Worm (Caenorhabditis elegans): ENCODE measurements around the gene F52E1.2.
A peak's percentile ranks its signal among the peaks of the same experiment; 100 is the strongest.

Gene F52E1.2

DNA sequence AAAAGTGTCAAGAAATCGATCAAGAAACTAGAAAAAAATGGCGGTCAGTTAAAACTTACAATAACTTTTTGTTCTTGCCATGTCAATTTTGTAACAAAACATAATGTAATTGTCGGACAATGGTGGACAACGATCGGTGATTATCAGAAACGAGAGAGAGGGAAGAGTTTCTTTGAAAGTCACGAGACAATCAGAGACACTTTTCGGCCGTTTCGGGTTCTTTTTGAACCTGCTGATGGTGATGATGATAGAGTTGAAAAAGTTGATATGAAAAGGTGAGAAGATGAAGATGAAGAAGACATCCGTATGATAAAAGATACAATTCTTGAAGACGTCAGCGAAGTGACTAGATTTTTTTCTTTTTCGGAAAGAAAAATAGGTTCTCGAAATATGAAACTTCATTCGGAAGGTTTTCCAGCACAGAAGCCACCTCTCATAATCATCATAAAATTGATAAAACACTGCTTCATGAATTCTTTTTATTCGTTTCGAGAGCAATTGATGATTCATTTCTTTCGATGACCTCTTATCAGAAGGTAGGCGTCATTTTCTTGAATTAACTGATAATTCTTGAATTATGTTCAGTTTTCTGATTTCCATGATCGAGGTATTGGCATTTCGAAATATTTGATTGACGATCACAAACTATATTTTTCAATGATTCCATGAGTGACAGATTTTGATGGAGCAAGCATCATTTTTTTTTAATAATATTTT is 16.5 kb downstream of the F52E1.2 start:
- no peak for TF ChIP-seq klf-2 (GFP tag; conservative IDR thresholded peaks at IDR 0.05)
- no peak for TF ChIP-seq cog-1 (tag; optimal IDR thresholded peaks at IDR 0.05)
- no peak for TF ChIP-seq flt-1 (GFP tag; IDR thresholded peaks at IDR 0.05)
- no peak for TF ChIP-seq ref-1 (GFP tag; conservative IDR thresholded peaks at IDR 0.05)
- TF ChIP-seq ztf-29 (GFP tag; IDR thresholded peaks at IDR 0.05) = no peak

DNA sequence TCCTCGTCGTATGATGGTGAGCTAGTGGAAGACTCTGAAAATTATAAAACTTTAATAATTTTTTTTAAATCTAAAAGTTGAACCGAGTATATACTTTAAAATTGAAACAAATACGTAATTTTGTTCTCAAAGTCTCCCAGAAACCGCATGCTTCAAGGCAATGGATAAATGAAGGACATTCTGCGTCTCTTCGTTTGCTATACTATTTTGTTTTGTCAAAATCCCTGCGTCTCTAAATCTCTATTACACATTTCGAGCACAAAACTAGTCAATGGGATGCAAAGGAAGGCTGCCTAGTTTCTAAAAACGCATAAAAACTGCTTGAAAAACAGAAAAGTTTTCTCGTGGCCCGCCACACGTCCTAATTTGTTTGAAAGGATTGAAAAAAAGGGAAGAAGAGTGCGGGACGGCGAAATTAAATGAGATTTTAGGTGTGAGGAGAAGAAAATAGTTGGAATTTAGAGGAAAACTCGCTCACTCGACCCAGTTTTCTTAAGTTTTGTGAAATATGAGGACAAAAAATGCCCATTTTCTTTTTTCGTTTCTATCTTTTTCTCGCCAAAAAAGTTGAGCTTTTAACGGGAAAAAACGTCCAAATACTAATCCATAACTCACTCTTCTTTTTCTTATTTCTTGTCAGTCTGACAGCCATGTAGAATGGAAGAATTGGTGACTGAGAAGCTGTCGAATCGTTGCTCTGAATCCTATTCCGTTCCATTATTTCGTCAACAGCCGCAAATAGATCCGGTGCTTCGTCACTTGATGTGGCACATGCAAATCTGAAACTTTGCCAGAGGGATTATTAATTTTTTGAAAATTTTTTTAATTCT is 18.4 kb downstream of the F52E1.2 start:
- TF ChIP-seq flt-1 (GFP tag; IDR thresholded peaks at IDR 0.05) = no peak
- no peak for TF ChIP-seq ztf-23 (GFP tag; IDR thresholded peaks at IDR 0.05)
- no peak for TF ChIP-seq tab-1 (GFP tag; IDR thresholded peaks at IDR 0.05)
- no peak for TF ChIP-seq cog-1 (tag; optimal IDR thresholded peaks at IDR 0.05)
- no peak for TF ChIP-seq ztf-29 (GFP tag; IDR thresholded peaks at IDR 0.05)
- no peak for TF ChIP-seq med-1 (GFP tag; optimal IDR thresholded peaks at IDR 0.05; ENCODE audit: insufficient read depth)
- no peak for TF ChIP-seq ref-1 (GFP tag; conservative IDR thresholded peaks at IDR 0.05)
- TF ChIP-seq T22C8.4 (GFP tag; IDR thresholded peaks at IDR 0.05) = no peak
- no peak for TF ChIP-seq klf-2 (GFP tag; conservative IDR thresholded peaks at IDR 0.05)

DNA sequence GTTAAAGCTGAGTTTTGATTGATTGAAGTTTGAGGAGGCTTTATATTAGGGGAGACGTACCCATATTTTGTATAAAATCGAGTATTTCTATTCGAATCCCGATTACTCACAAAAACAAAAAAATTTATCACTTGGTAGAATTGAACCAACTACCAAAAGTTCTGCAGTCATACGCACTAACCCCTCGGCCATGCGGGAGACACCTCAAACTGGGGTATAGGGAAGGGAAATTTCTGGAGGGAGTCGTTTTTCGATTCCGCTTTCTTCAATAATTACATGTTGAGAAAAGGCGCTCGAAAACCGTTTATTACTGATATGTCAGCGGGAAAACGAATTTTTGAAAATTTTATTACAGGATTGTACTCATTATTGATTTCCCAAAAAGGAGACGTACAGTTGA is 20.9 kb downstream of the F52E1.2 start:
- TF ChIP-seq tab-1 (GFP tag; IDR thresholded peaks at IDR 0.05) (peak; percentile 83; the same call in 1 of the 2 replicates), T22C8.4 (GFP tag; IDR thresholded peaks at IDR 0.05) (peak; percentile 72), ztf-23 (GFP tag; IDR thresholded peaks at IDR 0.05) (peak; percentile 70; the same call in 1 of the 2 replicates), ztf-29 (GFP tag; IDR thresholded peaks at IDR 0.05) (0 out of 2 replicates have a peak, but pooled peaks have one; percentile 35), flt-1 (GFP tag; IDR thresholded peaks at IDR 0.05) (peak; percentile 82), ref-1 (GFP tag; conservative IDR thresholded peaks at IDR 0.05) (peak; percentile 71)

DNA sequence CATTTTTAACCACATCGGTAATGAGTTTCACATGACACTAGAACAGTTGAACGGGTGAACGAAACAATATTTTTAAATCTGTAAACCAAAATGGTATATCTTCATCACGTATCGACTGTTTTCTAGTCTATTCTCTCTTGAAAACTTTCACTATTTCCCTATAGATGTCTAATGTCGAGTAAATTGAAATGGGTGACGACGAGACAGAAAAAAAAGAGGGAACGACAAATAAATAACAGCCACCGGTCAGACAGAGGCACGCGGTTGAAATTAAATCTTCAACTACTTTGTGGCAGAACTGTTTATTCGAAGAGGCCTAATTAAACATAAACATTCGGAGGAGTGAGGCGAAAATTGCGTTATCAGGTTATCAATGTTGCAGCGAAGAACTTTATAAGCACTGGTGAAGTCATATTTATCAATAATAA is 24.0 kb downstream of the F52E1.2 start:
- TF ChIP-seq tab-1 (GFP tag; IDR thresholded peaks at IDR 0.05) = no peak
- no peak for TF ChIP-seq cog-1 (tag; optimal IDR thresholded peaks at IDR 0.05)
- no peak for TF ChIP-seq ztf-29 (GFP tag; IDR thresholded peaks at IDR 0.05)
- TF ChIP-seq T22C8.4 (GFP tag; IDR thresholded peaks at IDR 0.05) = no peak
- TF ChIP-seq ref-1 (GFP tag; conservative IDR thresholded peaks at IDR 0.05) = no peak
- no peak for TF ChIP-seq klf-2 (GFP tag; conservative IDR thresholded peaks at IDR 0.05)
- TF ChIP-seq ztf-23 (GFP tag; IDR thresholded peaks at IDR 0.05) = no peak
- TF ChIP-seq med-1 (GFP tag; optimal IDR thresholded peaks at IDR 0.05; ENCODE audit: insufficient read depth) = no peak
- TF ChIP-seq flt-1 (GFP tag; IDR thresholded peaks at IDR 0.05) = no peak

DNA sequence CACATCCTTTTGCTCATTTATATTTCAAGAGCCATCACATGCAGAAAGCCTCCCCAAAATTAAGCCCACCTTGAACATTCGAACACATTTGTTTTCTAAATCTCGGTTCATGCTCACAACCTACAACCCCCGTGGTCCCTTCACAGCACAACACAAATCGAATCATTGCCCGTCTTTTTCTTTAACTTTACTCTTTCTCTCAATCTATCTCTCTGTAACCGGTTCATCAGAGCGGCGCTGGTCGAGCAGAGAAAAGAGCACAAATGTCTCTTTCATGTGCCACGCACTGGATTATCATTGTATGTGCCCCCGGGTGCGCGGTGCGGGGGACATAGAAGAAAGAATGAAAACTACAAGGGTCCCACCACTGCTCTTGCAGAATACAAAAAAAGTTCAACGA is 24.9 kb downstream of the F52E1.2 start:
- TF ChIP-seq ref-1 (GFP tag; conservative IDR thresholded peaks at IDR 0.05) = no peak

DNA sequence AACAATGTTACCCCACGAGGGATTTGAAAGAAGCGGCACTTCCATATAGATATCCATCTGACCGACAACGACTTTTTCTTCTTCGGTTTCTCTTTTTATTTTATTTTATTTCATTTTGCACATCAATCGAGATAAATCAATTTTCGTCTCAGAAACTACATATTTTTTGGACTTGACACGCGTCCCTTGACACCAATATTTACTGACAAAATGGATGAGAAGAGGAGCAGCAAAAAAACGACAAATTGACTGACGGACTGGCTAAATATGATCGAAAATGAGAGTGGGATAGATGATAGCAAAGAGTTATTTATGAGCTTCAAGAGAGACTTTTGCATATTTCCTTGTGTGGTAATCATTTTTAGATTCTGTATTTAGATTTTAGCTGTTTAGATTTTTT is 27.0 kb downstream of the F52E1.2 start:
- TF ChIP-seq cog-1 (tag; optimal IDR thresholded peaks at IDR 0.05) (no peak), ref-1 (GFP tag; conservative IDR thresholded peaks at IDR 0.05) (no peak), T22C8.4 (GFP tag; IDR thresholded peaks at IDR 0.05) (no peak), tab-1 (GFP tag; IDR thresholded peaks at IDR 0.05) (no peak), med-1 (GFP tag; optimal IDR thresholded peaks at IDR 0.05; ENCODE audit: insufficient read depth) (no peak), klf-2 (GFP tag; conservative IDR thresholded peaks at IDR 0.05) (no peak), ztf-29 (GFP tag; IDR thresholded peaks at IDR 0.05) (no peak), ztf-23 (GFP tag; IDR thresholded peaks at IDR 0.05) (no peak), flt-1 (GFP tag; IDR thresholded peaks at IDR 0.05) (no peak)

DNA sequence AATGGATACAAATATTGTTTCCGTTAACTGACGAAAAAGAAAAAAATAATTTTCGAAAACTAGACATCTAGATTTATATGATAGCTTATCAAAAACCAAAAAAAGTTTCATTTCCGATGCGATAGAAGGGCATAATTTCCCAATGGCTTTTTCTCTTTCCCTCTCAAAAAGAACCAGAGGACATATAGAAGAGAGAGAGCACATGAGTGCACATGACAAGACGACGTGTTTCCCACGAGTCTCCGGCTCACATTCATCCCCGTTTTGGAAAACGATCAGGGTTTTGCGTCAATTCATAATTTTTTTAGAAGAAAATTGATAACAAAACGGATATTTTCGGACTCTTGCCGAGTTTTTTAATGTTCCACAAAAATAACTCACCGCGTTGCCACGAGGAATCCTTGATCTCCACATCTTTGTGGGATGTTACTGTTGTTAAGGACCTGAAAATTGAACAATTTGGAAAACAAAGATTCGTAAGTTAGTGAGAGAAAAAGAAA is 34.0 kb downstream of the F52E1.2 start, which contains the start of gene lmd-3:
Gene lmd-3 (minus strand): TSS at position 450 of the 500 bp plus-strand sequence.
- TF ChIP-seq med-1 (GFP tag; optimal IDR thresholded peaks at IDR 0.05; ENCODE audit: insufficient read depth) (no peak), ref-1 (GFP tag; conservative IDR thresholded peaks at IDR 0.05) (no peak), ztf-29 (GFP tag; IDR thresholded peaks at IDR 0.05) (no peak), ztf-23 (GFP tag; IDR thresholded peaks at IDR 0.05) (no peak), flt-1 (GFP tag; IDR thresholded peaks at IDR 0.05) (no peak), cog-1 (tag; optimal IDR thresholded peaks at IDR 0.05) (no peak), T22C8.4 (GFP tag; IDR thresholded peaks at IDR 0.05) (no peak), tab-1 (GFP tag; IDR thresholded peaks at IDR 0.05) (no peak), klf-2 (GFP tag; conservative IDR thresholded peaks at IDR 0.05) (no peak)

DNA sequence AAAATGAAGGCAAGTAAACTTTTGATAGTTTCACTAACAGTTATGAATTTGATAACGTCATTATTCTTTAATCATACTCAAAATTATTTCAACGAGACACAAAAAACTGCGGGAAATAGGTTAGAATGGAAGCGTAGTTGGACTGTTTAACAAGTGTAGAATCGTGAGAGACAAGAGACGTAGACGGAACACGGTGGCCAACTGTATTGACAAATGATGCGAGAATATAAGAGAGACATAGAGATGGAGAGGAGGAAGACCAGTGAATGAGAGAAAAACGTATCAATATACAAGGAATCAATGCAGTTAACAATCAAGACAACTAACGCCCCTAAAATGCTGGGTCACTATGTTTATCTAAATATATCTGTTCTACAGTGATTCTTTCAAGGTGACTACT is 35.2 kb downstream of the F52E1.2 start:
- TF ChIP-seq med-1 (GFP tag; optimal IDR thresholded peaks at IDR 0.05; ENCODE audit: insufficient read depth) = no peak

DNA sequence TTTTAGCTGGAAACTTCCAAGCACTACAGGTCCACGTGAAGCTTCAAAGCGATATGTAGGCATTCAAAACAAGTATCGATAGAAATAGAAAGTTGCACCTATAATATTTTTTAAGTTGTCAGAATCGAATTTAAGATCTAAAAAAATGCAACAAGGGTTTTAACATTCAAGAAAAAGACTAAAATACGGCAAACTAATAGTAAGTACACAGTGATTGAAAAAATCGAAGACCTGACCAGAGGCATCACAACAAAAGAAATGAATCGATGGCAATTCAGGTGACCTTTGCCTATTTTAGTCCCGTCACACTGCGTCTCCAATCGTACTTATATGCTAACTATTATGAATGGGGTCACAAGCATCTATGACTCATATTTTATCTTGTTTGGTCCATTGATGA is 37.5 kb downstream of the F52E1.2 start, which contains the start of gene T23B12.5:
Gene T23B12.5 (minus strand): TSS at position 101 of the 400 bp plus-strand sequence.
- no peak for TF ChIP-seq ref-1 (GFP tag; conservative IDR thresholded peaks at IDR 0.05)
- TF ChIP-seq tab-1 (GFP tag; IDR thresholded peaks at IDR 0.05) = no peak
- no peak for TF ChIP-seq flt-1 (GFP tag; IDR thresholded peaks at IDR 0.05)
- no peak for TF ChIP-seq cog-1 (tag; optimal IDR thresholded peaks at IDR 0.05)
- TF ChIP-seq ztf-29 (GFP tag; IDR thresholded peaks at IDR 0.05) = no peak
- TF ChIP-seq med-1 (GFP tag; optimal IDR thresholded peaks at IDR 0.05; ENCODE audit: insufficient read depth) = no peak
- no peak for TF ChIP-seq ztf-23 (GFP tag; IDR thresholded peaks at IDR 0.05)
- no peak for TF ChIP-seq T22C8.4 (GFP tag; IDR thresholded peaks at IDR 0.05)
- no peak for TF ChIP-seq klf-2 (GFP tag; conservative IDR thresholded peaks at IDR 0.05)
